Worm (Caenorhabditis elegans): ENCODE results near the gene Y24F12A.1.

The Y24F12A.1 gene

ce11 chrIV:11655370-11655769, 50.3 kb downstream of the Y24F12A.1 start, which contains the start of gene ent-1:
Gene ent-1, minus strand, starts transcription at chrIV:11655470.
- TF ChIP-seq lsy-2 (tag; optimal IDR thresholded peaks at IDR 0.05) (peak in 1 of 2 experiments; percentile 26), egl-27 (tag; optimal IDR thresholded peaks at IDR 0.05) (no peak), elt-3 (tag; optimal IDR thresholded peaks at IDR 0.05) (no peak), sup-37 (GFP tag; optimal IDR thresholded peaks at IDR 0.05) (no peak), ces-1 (GFP tag; optimal IDR thresholded peaks at IDR 0.05) (no peak)

ce11 chrIV:11656144-11656780, 51.2 kb downstream of the Y24F12A.1 start, which contains the start of gene ZK809.5:
Gene ZK809.5, plus strand, starts transcription at chrIV:11656730.
- TF ChIP-seq xbp-1 (tag; optimal IDR thresholded peaks at IDR 0.05) (no peak), irx-1 (tag; optimal IDR thresholded peaks at IDR 0.05) (no peak), nhr-84 (tag; optimal IDR thresholded peaks at IDR 0.05) (no peak), C34B4.2 (tag; optimal IDR thresholded peaks at IDR 0.05) (no peak), nhr-76 (tag; optimal IDR thresholded peaks at IDR 0.05) (no peak), blmp-1 (tag; optimal IDR thresholded peaks at IDR 0.05) (peak; percentile 24), nhr-19 (GFP tag; conservative IDR thresholded peaks at IDR 0.05) (no peak), zag-1 (tag; optimal IDR thresholded peaks at IDR 0.05) (no peak), efl-1 (optimal IDR thresholded peaks at IDR 0.05) (no peak), efl-1 (GFP tag; optimal IDR thresholded peaks at IDR 0.05 in 1 of 2) (peak in 1 of 2 experiments; percentile 72), nhr-85 (tag) (no peak), aly-2 (tag; optimal IDR thresholded peaks at IDR 0.05) (no peak), dpl-1 (GFP tag; optimal IDR thresholded peaks at IDR 0.05) (peak in 1 of 3 experiments; percentile 20), elt-3 (tag; optimal IDR thresholded peaks at IDR 0.05) (no peak), hlh-4 (tag; optimal IDR thresholded peaks at IDR 0.05) (no peak), nhr-28 (tag; optimal IDR thresholded peaks at IDR 0.05) (no peak), nhr-11 (tag; optimal IDR thresholded peaks at IDR 0.05) (no peak), pax-3 (tag; optimal IDR thresholded peaks at IDR 0.05) (no peak), nhr-71 (tag; optimal IDR thresholded peaks at IDR 0.05) (peak; percentile 0), lsy-2 (tag; optimal IDR thresholded peaks at IDR 0.05) (peak in 1 of 2 experiments; percentile 41), pqm-1 (tag; optimal IDR thresholded peaks at IDR 0.05) (no peak), F16B12.6 (tag; optimal IDR thresholded peaks at IDR 0.05) (no peak), lin-35 (GFP tag; optimal IDR thresholded peaks at IDR 0.05) (peak in 1 of 2 experiments; percentile 10), skn-1 (tag; optimal IDR thresholded peaks at IDR 0.05) (peak; percentile 13), elt-2 (tag; optimal IDR thresholded peaks at IDR 0.05) (no peak)
